Worm (Caenorhabditis elegans) whole organism, L4 larva: ENCODE data around the gene F12D9.2.

Experiments
- ZK337.2 ChIP-seq: fragments of 200-800 bp; sonication (Bioruptor generic); IDR thresholded peaks from 2 replicates; pipeline ENCODE4 v1.3.6; 2022; ENCODE audit warnings: missing genetic modification reagents, missing genetic modification characterization, missing compliant biosample characterization
- pqm-1 ChIP-seq: sonication (generic microtip); optimal IDR thresholded peaks from 2 replicates; lab custom pipeline; 2017; ENCODE audit warnings: missing biosample characterization, missing genetic modification characterization

ce11 chrX:8625090-8625489 is 21.8 kb downstream of the F12D9.2 start, which contains the start of gene K01A12.3:
- TF ChIP-seq pqm-1 (tag; lab: Kevin White, UChicago) = no peak
- TF ChIP-seq ZK337.2 (GFP tag; lab: Robert Waterston, UW) = no peak
